Worm (Caenorhabditis elegans) whole organism, L3 larva: Measurements from ENCODE around the gene Y54G2A.76.

Experiments used
- mdl-1 ChIP-seq: fragments of 150-350 bp; optimal IDR thresholded peaks from 2 replicates; lab custom pipeline; 2014; ENCODE audit warnings: missing biosample characterization, missing genetic modification characterization
- nfya-1 ChIP-seq: sonication (generic microtip); optimal IDR thresholded peaks from 2 replicates; lab custom pipeline; 2017; ENCODE audit warnings: missing genetic modification characterization, mild to moderate bottlenecking, missing compliant biosample characterization, antibody characterized with exemption, moderate library complexity; ENCODE audit not compliant: insufficient read depth
- nhr-11 ChIP-seq: fragments of 150-350 bp; optimal IDR thresholded peaks from 2 replicates; lab custom pipeline; 2014; ENCODE audit warnings: missing biosample characterization, missing genetic modification characterization
- nhr-28 ChIP-seq: fragments of 150-350 bp; optimal IDR thresholded peaks from 2 replicates; lab custom pipeline; 2014; ENCODE audit warnings: missing biosample characterization, missing genetic modification characterization
- pha-4 ChIP-seq: fragments of 150-350 bp; optimal IDR thresholded peaks from 2 replicates; lab custom pipeline; 2014; ENCODE audit warnings: missing biosample characterization, missing genetic modification reagents, missing genetic modification characterization
- pqm-1 ChIP-seq: fragments of 150-350 bp; optimal IDR thresholded peaks from 2 replicates; lab custom pipeline; 2017; ENCODE audit warnings: missing biosample characterization, missing genetic modification characterization, inconsistent platforms
- snpc-4 ChIP-seq: fragments of 150-350 bp; optimal IDR thresholded peaks from 2 replicates; lab custom pipeline; 2014; ENCODE audit warnings: missing biosample characterization, missing genetic modification characterization
- unc-39 ChIP-seq: sonication (generic microtip); optimal IDR thresholded peaks from 4 replicates; lab custom pipeline; 2017; ENCODE audit warnings: missing biosample characterization, missing genetic modification characterization
- unc-62 ChIP-seq: fragments of 150-350 bp; sonication (generic microtip); optimal IDR thresholded peaks from 4 replicates; lab custom pipeline; 2014; ENCODE audit warnings: missing biosample characterization, missing genetic modification reagents, missing genetic modification characterization

- TF ChIP-seq snpc-4 (no peak), pha-4 (tag; lab: Kevin White, UChicago) (no peak), nfya-1 (tag; lab: Kevin White, UChicago) (no peak), unc-39 (no peak), nhr-28 (no peak), pqm-1 (no peak), nhr-11 (no peak), unc-62 (GFP tag; lab: Kevin White, UChicago) (no peak), mdl-1 (tag; lab: Kevin White, UChicago) (no peak)
Measured at ce11 chrIV:2853164-2853563, 44.0 kb downstream of the Y54G2A.76 start, which contains the start of gene Y54G2A.49.
